Worm (Caenorhabditis elegans) whole organism, L1 larva: Measurements from ENCODE around the gene nuo-1.
A peak's percentile ranks its signal among the peaks of the same experiment; 100 is the strongest.

Source experiments
- C16A3.4 ChIP-seq: fragments of 150-350 bp; optimal IDR thresholded peaks from 2 replicates; lab custom pipeline; 2014; ENCODE audit warnings: missing biosample characterization, missing genetic modification characterization
- C34B4.2 ChIP-seq: sonication (generic microtip); optimal IDR thresholded peaks from 2 replicates; lab custom pipeline; 2017; ENCODE audit warnings: mild to moderate bottlenecking, missing genetic modification characterization, missing compliant biosample characterization
- F16B12.6 ChIP-seq: fragments of 150-350 bp; optimal IDR thresholded peaks from 2 replicates; lab custom pipeline; 2014; ENCODE audit warnings: missing biosample characterization, missing genetic modification characterization
- aha-1 ChIP-seq: fragments of 150-350 bp; optimal IDR thresholded peaks from 2 replicates; lab custom pipeline; 2014; ENCODE audit warnings: missing biosample characterization, missing genetic modification characterization
- alr-1 ChIP-seq: fragments of 200-800 bp; sonication (Bioruptor generic); optimal IDR thresholded peaks from 2 replicates; lab custom pipeline; 2018; ENCODE audit warnings: borderline replicate concordance, mild to moderate bottlenecking, missing genetic modification characterization, missing compliant biosample characterization
- ama-1 ChIP-seq: fragments of 150-350 bp; optimal IDR thresholded peaks from 2 replicates; lab custom pipeline; 2014
- blmp-1 ChIP-seq: fragments of 150-350 bp; optimal IDR thresholded peaks from 2 replicates; lab custom pipeline; 2014; ENCODE audit warnings: missing biosample characterization, missing genetic modification characterization
- ceh-88 ChIP-seq: fragments of 200-800 bp; sonication (Bioruptor generic); IDR thresholded peaks from 2 replicates; pipeline ENCODE4 v1.3.6; 2022; ENCODE audit warnings: missing genetic modification characterization, missing compliant biosample characterization
- ces-1 ChIP-seq: fragments of 150-350 bp; optimal IDR thresholded peaks from 2 replicates; lab custom pipeline; 2014; ENCODE audit warnings: missing biosample characterization, missing genetic modification reagents, missing genetic modification characterization
- dpl-1 ChIP-seq, 3 experiments: fragments of 150-350 bp in 2 of 3; sonication (generic microtip) in 1 of 3; optimal IDR thresholded peaks; 2 replicates each; lab custom pipeline; 2014 to 2017; ENCODE audit warnings: missing biosample characterization in 3 of 3, missing genetic modification characterization in 3 of 3, missing genetic modification reagents in 3 of 3
- efl-1 ChIP-seq, 4 experiments: fragments of 150-350 bp; optimal IDR thresholded peaks in 3 of 4; peaks in 1 of 4; 1 replicate in 1 of 4; 2 replicates in 3 of 4; lab custom pipeline; 2014; ENCODE audit warnings: missing biosample characterization in 2 of 4, missing genetic modification characterization in 2 of 4, missing genetic modification reagents in 2 of 4
- efl-3 ChIP-seq: fragments of 200-800 bp; sonication (Bioruptor generic); optimal IDR thresholded peaks from 2 replicates; lab custom pipeline; 2018; ENCODE audit warnings: mild to moderate bottlenecking, missing genetic modification characterization, missing compliant biosample characterization
- egl-13 ChIP-seq: sonication (generic microtip); optimal IDR thresholded peaks from 2 replicates; lab custom pipeline; 2016; ENCODE audit warnings: missing genotype, missing genetic modification reagents, missing genetic modification characterization, missing compliant biosample characterization
- elt-3 ChIP-seq, 6 experiments: fragments of 150-350 bp in 1 of 6; sonication (generic microtip); optimal IDR thresholded peaks; 2 replicates each; lab custom pipeline; 2017 to 2018; ENCODE audit warnings: missing biosample characterization in 6 of 6, missing genetic modification characterization in 6 of 6, inconsistent platforms in 1 of 6
- fkh-8 ChIP-seq: sonication (generic microtip); optimal IDR thresholded peaks from 2 replicates; lab custom pipeline; 2016; ENCODE audit warnings: mild to moderate bottlenecking, missing genetic modification characterization, missing compliant biosample characterization
- grh-1 ChIP-seq: fragments of 200-800 bp; sonication (Bioruptor generic); IDR thresholded peaks from 2 replicates; pipeline ENCODE4 v1.3.6; 2022; ENCODE audit warnings: missing genetic modification reagents, missing genetic modification characterization, missing compliant biosample characterization
- hlh-4 ChIP-seq: sonication (generic microtip); optimal IDR thresholded peaks from 2 replicates; lab custom pipeline; 2016; ENCODE audit warnings: mild to moderate bottlenecking, missing genetic modification characterization, missing compliant biosample characterization
- hpl-2 ChIP-seq: fragments of 150-350 bp; optimal IDR thresholded peaks from 2 replicates; lab custom pipeline; 2014; ENCODE audit warnings: missing biosample characterization, missing genetic modification reagents, missing genetic modification characterization
- jun-1 ChIP-seq: fragments of 150-350 bp; optimal IDR thresholded peaks from 2 replicates; lab custom pipeline; 2014; ENCODE audit warnings: missing biosample characterization, missing genetic modification reagents, missing genetic modification characterization
- lin-15B ChIP-seq: fragments of 150-350 bp; sonication (generic microtip); optimal IDR thresholded peaks from 3 replicates; lab custom pipeline; 2014; ENCODE audit warnings: missing biosample characterization, missing genetic modification characterization
- lin-35 ChIP-seq, 2 experiments: fragments of 150-350 bp; optimal IDR thresholded peaks; 2 replicates each; lab custom pipeline; 2014; ENCODE audit warnings: missing biosample characterization in 2 of 2, missing genetic modification characterization in 2 of 2, missing genetic modification reagents in 2 of 2
- lin-39 ChIP-seq: fragments of 150-350 bp; optimal IDR thresholded peaks from 2 replicates; lab custom pipeline; 2014; ENCODE audit warnings: missing biosample characterization, missing genetic modification reagents, missing genetic modification characterization
- mab-9 ChIP-seq: fragments of 200-800 bp; sonication (Bioruptor generic); IDR thresholded peaks from 2 replicates; pipeline ENCODE4 v1.3.6; 2022; ENCODE audit warnings: missing genetic modification reagents, missing genetic modification characterization, missing compliant biosample characterization
- mdl-1 ChIP-seq, 2 experiments: fragments of 150-350 bp; optimal IDR thresholded peaks; 2 replicates each; lab custom pipeline; 2014 to 2017; ENCODE audit warnings: missing biosample characterization in 2 of 2, missing genetic modification characterization in 2 of 2, inconsistent platforms in 1 of 2
- nhr-11 ChIP-seq: fragments of 150-350 bp; optimal IDR thresholded peaks from 2 replicates; lab custom pipeline; 2014; ENCODE audit warnings: missing biosample characterization, missing genetic modification characterization
- nhr-12 ChIP-seq: sonication (generic microtip); optimal IDR thresholded peaks from 2 replicates; lab custom pipeline; 2017; ENCODE audit warnings: missing biosample characterization, missing genetic modification characterization
- nhr-19 ChIP-seq: fragments of 200-800 bp; sonication (Bioruptor generic); conservative IDR thresholded peaks from 2 replicates; pipeline ENCODE4 v1.3.6; 2022; ENCODE audit warnings: missing genetic modification characterization, missing compliant biosample characterization
- nhr-237 ChIP-seq: fragments of 150-350 bp; optimal IDR thresholded peaks from 2 replicates; lab custom pipeline; 2014; ENCODE audit warnings: missing biosample characterization, missing genetic modification characterization
- nhr-28 ChIP-seq: fragments of 150-350 bp; optimal IDR thresholded peaks from 2 replicates; lab custom pipeline; 2014; ENCODE audit warnings: missing biosample characterization, missing genetic modification characterization
- nhr-47 ChIP-seq: sonication (generic microtip); optimal IDR thresholded peaks from 2 replicates; lab custom pipeline; 2016; ENCODE audit warnings: mild to moderate bottlenecking, missing genetic modification characterization, moderate library complexity, missing compliant biosample characterization
- nhr-76 ChIP-seq: sonication (generic microtip); optimal IDR thresholded peaks from 2 replicates; lab custom pipeline; 2017; ENCODE audit warnings: missing biosample characterization, missing genetic modification characterization
- nhr-84 ChIP-seq: sonication (generic microtip); optimal IDR thresholded peaks from 2 replicates; lab custom pipeline; 2017; ENCODE audit warnings: missing biosample characterization, missing genetic modification characterization
- nhr-85 ChIP-seq: sonication (generic microtip); peaks from one replicate; lab custom pipeline; 2016; ENCODE audit warnings: missing genetic modification characterization, inconsistent platforms, missing compliant biosample characterization
- pax-3 ChIP-seq: fragments of 200-800 bp; sonication (Bioruptor generic); optimal IDR thresholded peaks from 2 replicates; lab custom pipeline; 2018; ENCODE audit warnings: mild to moderate bottlenecking, missing genetic modification characterization, moderate library complexity, missing compliant biosample characterization
- sptf-1 ChIP-seq: fragments of 150-350 bp; optimal IDR thresholded peaks from 2 replicates; lab custom pipeline; 2014; ENCODE audit warnings: missing biosample characterization, missing genetic modification characterization
- swsn-7 ChIP-seq: sonication (generic microtip); optimal IDR thresholded peaks from 2 replicates; lab custom pipeline; 2016; ENCODE audit warnings: missing genetic modification characterization, missing compliant biosample characterization
- tbx-2 ChIP-seq: sonication (generic microtip); optimal IDR thresholded peaks from 2 replicates; lab custom pipeline; 2016; ENCODE audit warnings: missing genetic modification characterization, missing compliant biosample characterization
- tlp-1 ChIP-seq: fragments of 150-350 bp; optimal IDR thresholded peaks from 2 replicates; lab custom pipeline; 2014; ENCODE audit warnings: missing biosample characterization, missing genetic modification characterization
- unc-86 ChIP-seq: sonication (generic microtip); optimal IDR thresholded peaks from 2 replicates; lab custom pipeline; 2016; ENCODE audit warnings: missing genetic modification characterization, missing compliant biosample characterization
- xbp-1 ChIP-seq: sonication (generic microtip); optimal IDR thresholded peaks from 2 replicates; lab custom pipeline; 2016; ENCODE audit warnings: missing genetic modification characterization, missing compliant biosample characterization

Gene nuo-1

ce11 chrII:11052526-11052925, 45.1 kb upstream of the nuo-1 start:
- TF ChIP-seq grh-1 (no peak), nhr-12 (tag; lab: Kevin White, UChicago) (no peak), ama-1 (lab: Kevin White, UChicago) (no peak), aha-1 (tag; lab: Kevin White, UChicago) (no peak), hlh-4 (tag; lab: Kevin White, UChicago) (no peak), nhr-84 (tag; lab: Kevin White, UChicago) (no peak), ceh-88 (GFP tag; lab: Robert Waterston, UW) (no peak), alr-1 (tag; lab: Kevin White, UChicago) (no peak), tbx-2 (tag; lab: Kevin White, UChicago) (no peak), fkh-8 (tag; lab: Kevin White, UChicago) (no peak), nhr-19 (no peak), lin-35 (GFP tag; optimal IDR thresholded peaks at IDR 0.05; lab: Kevin White, UChicago) (no peak), hpl-2 (GFP tag; lab: Kevin White, UChicago) (no peak), mab-9 (GFP tag; lab: Robert Waterston, UW) (no peak), mdl-1 (tag; optimal IDR thresholded peaks at IDR 0.05; lab: Kevin White, UChicago) (no peak), egl-13 (no peak), lin-39 (tag; lab: Kevin White, UChicago) (no peak), efl-3 (GFP tag; lab: Kevin White, UChicago) (no peak), C34B4.2 (no peak)

DNA sequence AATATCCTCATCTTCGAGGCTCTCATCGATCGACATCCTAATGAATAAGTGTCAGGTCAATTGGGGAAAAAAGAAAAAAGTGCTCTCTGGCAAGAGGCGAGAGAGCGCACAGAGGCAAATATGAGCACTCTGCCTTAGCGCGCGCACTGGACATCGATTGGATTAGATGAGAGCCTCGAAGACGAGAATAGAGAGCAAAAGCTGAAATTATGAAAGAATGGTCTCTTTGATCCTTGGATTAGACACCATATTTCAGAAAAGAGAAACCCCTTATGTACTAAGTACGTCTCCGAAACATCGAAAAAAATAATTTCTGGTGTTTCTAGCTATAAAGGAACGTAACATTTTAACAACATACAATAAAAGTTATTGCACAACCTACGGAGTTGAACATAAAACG, 42.4 kb upstream of the nuo-1 start, which contains the start of gene F45E10.2:
Gene F45E10.2 (minus strand): TSS at position 101 of the 400 bp plus-strand sequence.
- no peak for TF ChIP-seq dpl-1 (GFP tag; optimal IDR thresholded peaks at IDR 0.05; lab: Kevin White, UChicago)
- TF ChIP-seq lin-15B, result no peak
- no peak for TF ChIP-seq F16B12.6 (tag; lab: Kevin White, UChicago)
- no peak for TF ChIP-seq sptf-1 (tag; lab: Kevin White, UChicago)
- no peak for TF ChIP-seq ces-1 (GFP tag; lab: Kevin White, UChicago)
- TF ChIP-seq nhr-28 (tag; lab: Kevin White, UChicago), result no peak
- no peak for TF ChIP-seq pax-3
- TF ChIP-seq nhr-12 (tag; lab: Kevin White, UChicago), result no peak
- TF ChIP-seq nhr-47 (tag; lab: Kevin White, UChicago), result no peak
- no peak for TF ChIP-seq efl-3 (GFP tag; lab: Kevin White, UChicago)
- TF ChIP-seq jun-1 (tag; lab: Kevin White, UChicago), result no peak
- no peak for TF ChIP-seq nhr-11
- no peak for TF ChIP-seq unc-86
- no peak for TF ChIP-seq fkh-8 (tag; lab: Kevin White, UChicago)
- no peak for TF ChIP-seq tlp-1
- TF ChIP-seq, all 84 proteins: peak for 0

DNA sequence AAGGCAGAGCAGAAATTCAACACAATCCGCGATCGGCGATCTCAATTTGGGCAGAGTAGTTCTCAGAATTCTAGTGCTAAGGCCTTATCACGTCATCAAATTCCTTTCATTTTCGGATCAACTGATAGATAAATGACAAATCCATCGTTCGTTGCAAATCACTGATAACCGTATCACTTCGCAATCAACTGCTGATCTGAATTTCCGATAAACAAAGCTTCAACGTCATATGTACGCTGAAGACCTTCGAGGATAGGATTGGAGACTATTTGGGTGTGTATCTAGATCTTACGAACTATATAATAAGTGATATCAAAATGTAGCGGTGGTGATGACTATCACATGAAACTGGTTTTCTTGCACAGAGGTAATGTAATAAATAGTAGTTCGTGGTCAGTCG, 40.4 kb upstream of the nuo-1 start:
- TF ChIP-seq swsn-7 (tag; lab: Kevin White, UChicago), result no peak
- TF ChIP-seq xbp-1, result no peak
- TF ChIP-seq nhr-19, result no peak
- TF ChIP-seq nhr-85 (tag; lab: Kevin White, UChicago), result peak; percentile 52
- peak; percentile 60 for TF ChIP-seq blmp-1
- no peak for TF ChIP-seq tlp-1
- TF ChIP-seq lin-15B, result no peak
- no peak for TF ChIP-seq efl-1 (optimal IDR thresholded peaks at IDR 0.05; lab: Kevin White, UChicago)
- TF ChIP-seq efl-1 (GFP tag; optimal IDR thresholded peaks at IDR 0.05 in 1 of 2; lab: Kevin White, UChicago), result peak in 1 of 2 experiments; percentile 13
- TF ChIP-seq sptf-1 (tag; lab: Kevin White, UChicago), result no peak
- TF ChIP-seq nhr-76 (tag; lab: Kevin White, UChicago), result no peak
- TF ChIP-seq elt-3 (tag; optimal IDR thresholded peaks at IDR 0.05; lab: Kevin White, UChicago), result peak in 2 of 6 experiments; percentile 6 to 55
- TF ChIP-seq C16A3.4, result no peak
- no peak for TF ChIP-seq efl-3 (GFP tag; lab: Kevin White, UChicago)
- no peak for TF ChIP-seq nhr-237 (tag; lab: Kevin White, UChicago)
